Worm (Caenorhabditis elegans) whole organism, L1 larva: ENCODE results near the gene R144.11.

Source experiments
- C34B4.2 ChIP-seq: sonication (generic microtip); optimal IDR thresholded peaks from 2 replicates; lab custom pipeline; 2017; ENCODE audit warnings: mild to moderate bottlenecking, missing genetic modification characterization, missing compliant biosample characterization
- efl-1 ChIP-seq, 4 experiments: fragments of 150-350 bp; optimal IDR thresholded peaks in 3 of 4; peaks in 1 of 4; 1 replicate in 1 of 4; 2 replicates in 3 of 4; lab custom pipeline; 2014; ENCODE audit warnings: missing biosample characterization in 2 of 4, missing genetic modification characterization in 2 of 4, missing genetic modification reagents in 2 of 4
- elt-2 ChIP-seq: sonication (generic microtip); optimal IDR thresholded peaks from 2 replicates; lab custom pipeline; 2016; ENCODE audit warnings: missing genetic modification characterization, mild to moderate bottlenecking, inconsistent platforms, missing compliant biosample characterization, missing genetic modification reagents
- fos-1 ChIP-seq: fragments of 150-350 bp; optimal IDR thresholded peaks from 2 replicates; lab custom pipeline; 2014; ENCODE audit warnings: missing biosample characterization, missing genetic modification characterization
- lin-13 ChIP-seq: fragments of 150-350 bp; optimal IDR thresholded peaks from 2 replicates; lab custom pipeline; 2014; ENCODE audit warnings: missing biosample characterization, missing genetic modification reagents, missing genetic modification characterization
- lin-15B ChIP-seq: fragments of 150-350 bp; sonication (generic microtip); optimal IDR thresholded peaks from 3 replicates; lab custom pipeline; 2014; ENCODE audit warnings: missing biosample characterization, missing genetic modification characterization
- mep-1 ChIP-seq: fragments of 150-350 bp; optimal IDR thresholded peaks from 2 replicates; lab custom pipeline; 2014; ENCODE audit warnings: missing biosample characterization, missing genetic modification characterization
- nhr-12 ChIP-seq: sonication (generic microtip); optimal IDR thresholded peaks from 2 replicates; lab custom pipeline; 2017; ENCODE audit warnings: missing biosample characterization, missing genetic modification characterization
- nhr-76 ChIP-seq: sonication (generic microtip); optimal IDR thresholded peaks from 2 replicates; lab custom pipeline; 2017; ENCODE audit warnings: missing biosample characterization, missing genetic modification characterization
- nhr-90 ChIP-seq: sonication (generic microtip); optimal IDR thresholded peaks from 2 replicates; lab custom pipeline; 2016; ENCODE audit warnings: mild to moderate bottlenecking, missing genetic modification characterization, missing compliant biosample characterization; ENCODE audit not compliant: poor library complexity
- sox-4 ChIP-seq: sonication (generic microtip); optimal IDR thresholded peaks from 2 replicates; lab custom pipeline; 2016; ENCODE audit warnings: missing genetic modification characterization, missing compliant biosample characterization
- tbx-2 ChIP-seq: sonication (generic microtip); optimal IDR thresholded peaks from 2 replicates; lab custom pipeline; 2016; ENCODE audit warnings: missing genetic modification characterization, missing compliant biosample characterization
- unc-130 ChIP-seq: fragments of 150-350 bp; optimal IDR thresholded peaks from 2 replicates; lab custom pipeline; 2017; ENCODE audit warnings: missing biosample characterization, missing genetic modification characterization, inconsistent platforms

ce11 chrIII:5004621-5005020, 4.0 kb downstream of the R144.11 start, which contains the start of gene R144.6:
- TF ChIP-seq nhr-12 (no peak), mep-1 (tag; lab: Kevin White, UChicago) (no peak), nhr-90 (tag; lab: Kevin White, UChicago) (no peak), lin-15B (tag; lab: Kevin White, UChicago) (no peak), C34B4.2 (tag; lab: Kevin White, UChicago) (no peak), elt-2 (tag; lab: Kevin White, UChicago) (no peak), tbx-2 (tag; lab: Kevin White, UChicago) (no peak), sox-4 (no peak), fos-1 (tag; lab: Kevin White, UChicago) (no peak), efl-1 (optimal IDR thresholded peaks at IDR 0.05; lab: Kevin White, UChicago) (no peak), efl-1 (GFP tag; optimal IDR thresholded peaks at IDR 0.05 in 1 of 2; lab: Kevin White, UChicago) (peak in 1 of 2 experiments; percentile 9), lin-13 (no peak), unc-130 (tag; lab: Kevin White, UChicago) (no peak), nhr-76 (tag; lab: Kevin White, UChicago) (no peak)
